Worm (Caenorhabditis elegans): ENCODE results near the gene nhr-155.

ce11 chrV:590182-590581 is 50.9 kb downstream of the nhr-155 start, which contains the start of gene ZK488.6:
- TF ChIP-seq F13C5.2 (tag; optimal IDR thresholded peaks at IDR 0.05) (no peak), ama-1 (optimal IDR thresholded peaks at IDR 0.05) (no peak), ets-7 (tag; optimal IDR thresholded peaks at IDR 0.05) (no peak), pes-1 (GFP tag; IDR thresholded peaks at IDR 0.05) (no peak), tra-4 (tag; optimal IDR thresholded peaks at IDR 0.05) (no peak), scrt-1 (GFP tag; IDR thresholded peaks at IDR 0.05) (no peak), hmg-4 (GFP tag; optimal IDR thresholded peaks at IDR 0.05) (no peak), ceh-36 (tag; optimal IDR thresholded peaks at IDR 0.05) (no peak), aly-1 (tag; optimal IDR thresholded peaks at IDR 0.05) (no peak), B0310.2 (tag; optimal IDR thresholded peaks at IDR 0.05) (no peak), flt-1 (GFP tag; IDR thresholded peaks at IDR 0.05) (no peak), hmbx-1 (tag; optimal IDR thresholded peaks at IDR 0.05) (no peak), ceh-13 (GFP tag; optimal IDR thresholded peaks at IDR 0.05) (no peak), hnd-1 (tag; optimal IDR thresholded peaks at IDR 0.05) (no peak)

All from whole organism, early embryonic.